Fruit fly (Drosophila melanogaster): ENCODE results near the gene CG34427.

CG34427 gene

DNA sequence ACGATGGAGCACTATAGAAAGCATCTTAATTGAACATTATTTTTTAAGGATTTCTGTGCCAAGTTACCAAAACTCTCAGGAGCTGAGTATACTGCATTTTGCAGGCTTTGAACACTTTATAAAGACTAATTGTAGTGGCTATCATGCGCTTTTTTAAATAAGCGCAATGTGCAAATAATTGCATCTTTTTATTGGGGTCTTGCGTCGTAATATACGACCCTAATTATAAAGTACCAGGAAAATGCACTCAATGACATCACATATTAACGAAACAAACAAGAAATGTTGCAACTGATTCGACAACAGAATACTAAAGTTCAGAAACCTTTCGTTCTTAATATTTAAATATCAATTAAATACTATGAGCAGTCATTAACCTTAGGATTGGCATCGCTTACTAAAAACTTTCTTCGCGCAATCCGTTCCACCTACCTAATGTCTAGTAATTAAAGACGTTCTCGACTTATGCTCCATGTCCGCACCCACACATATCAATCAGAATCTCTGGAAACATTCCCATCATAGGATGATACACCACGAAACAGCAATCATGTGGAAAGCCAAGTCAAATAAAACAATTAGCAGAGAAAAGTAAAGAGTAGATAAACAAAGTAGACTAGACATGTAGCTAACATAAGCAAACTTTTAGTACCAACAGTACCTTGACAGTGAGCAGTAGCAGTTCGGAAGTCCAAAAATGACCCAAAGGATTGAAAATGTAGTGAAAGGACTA lies at the start of gene CG34427, which contains the start of gene CG32023:
Gene CG34427, plus strand, starts transcription at position 683 of the 733 bp plus-strand sequence.
Gene CG32023, minus strand, starts transcription at position 101 of the 733 bp plus-strand sequence.
- no peak for TF ChIP-seq CG17801 (GFP tag; optimal IDR thresholded peaks at IDR 0.05; ENCODE audit: partially characterized antibody)

DNA sequence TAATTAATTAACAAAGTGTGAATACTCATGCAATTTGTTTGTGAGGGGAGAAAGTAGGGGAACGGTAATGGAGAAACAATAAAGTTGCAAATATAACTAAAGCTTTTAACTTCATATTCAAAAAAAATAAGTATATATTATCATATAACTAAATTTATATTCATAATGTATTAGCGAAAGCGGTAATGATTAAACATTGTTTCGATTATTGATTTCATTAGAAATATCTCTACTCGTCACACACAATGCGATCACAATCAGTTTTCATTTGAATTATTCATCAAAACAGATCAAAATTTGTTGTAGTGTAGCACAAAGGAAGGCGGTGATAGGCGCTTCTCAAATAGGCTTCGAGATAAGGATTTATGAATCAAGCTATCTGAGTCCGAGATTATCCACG lies 48.9 kb upstream of the CG34427 start, which contains the start of gene CG6576:
Gene CG6576, plus strand, starts transcription at position 301 of the 400 bp plus-strand sequence.
- TF ChIP-seq CG17801 (GFP tag; optimal IDR thresholded peaks at IDR 0.05; ENCODE audit: partially characterized antibody) = no peak

DNA sequence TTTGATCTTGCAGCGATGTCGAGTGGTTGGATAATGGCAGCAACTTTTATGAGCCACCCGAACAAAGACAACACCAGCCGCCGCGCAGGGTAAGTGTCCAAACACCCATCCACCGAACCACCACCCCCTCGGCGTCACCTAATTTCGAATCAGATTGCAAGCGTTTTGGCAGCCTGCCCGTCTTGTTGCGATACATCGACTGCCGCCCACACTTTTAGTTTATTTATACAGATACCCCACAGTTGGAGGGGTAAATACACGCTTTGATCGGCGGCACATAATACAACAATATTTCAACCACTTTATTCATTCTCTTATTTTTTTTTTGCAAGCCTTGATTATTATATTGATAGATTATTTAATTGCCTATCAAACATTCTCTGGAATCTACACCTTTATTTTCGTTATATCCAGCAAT lies 41.5 kb upstream of the CG34427 start:
- TF ChIP-seq CG17801 (GFP tag; optimal IDR thresholded peaks at IDR 0.05; ENCODE audit: partially characterized antibody) = peak; percentile 24

DNA sequence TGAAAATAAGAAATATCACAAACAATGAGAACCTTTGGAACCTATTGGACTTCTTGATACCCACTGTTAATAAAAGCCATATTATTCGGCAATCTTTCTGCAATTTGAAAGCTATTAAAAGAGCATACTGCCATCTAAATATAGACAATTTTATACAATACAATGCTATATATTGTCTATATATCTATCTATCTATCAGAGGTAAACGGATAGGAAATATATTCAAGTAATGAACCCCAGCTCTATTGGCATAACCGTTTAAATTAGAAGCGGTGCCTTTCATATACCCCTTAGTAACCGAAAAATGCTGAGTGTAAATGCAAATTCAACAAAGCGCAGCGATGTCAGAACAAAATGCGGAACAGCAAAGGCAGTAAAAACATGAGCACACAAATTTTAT lies 40.8 kb upstream of the CG34427 start:
- peak; percentile 13 for TF ChIP-seq CG17801 (GFP tag; optimal IDR thresholded peaks at IDR 0.05; ENCODE audit: partially characterized antibody)

DNA sequence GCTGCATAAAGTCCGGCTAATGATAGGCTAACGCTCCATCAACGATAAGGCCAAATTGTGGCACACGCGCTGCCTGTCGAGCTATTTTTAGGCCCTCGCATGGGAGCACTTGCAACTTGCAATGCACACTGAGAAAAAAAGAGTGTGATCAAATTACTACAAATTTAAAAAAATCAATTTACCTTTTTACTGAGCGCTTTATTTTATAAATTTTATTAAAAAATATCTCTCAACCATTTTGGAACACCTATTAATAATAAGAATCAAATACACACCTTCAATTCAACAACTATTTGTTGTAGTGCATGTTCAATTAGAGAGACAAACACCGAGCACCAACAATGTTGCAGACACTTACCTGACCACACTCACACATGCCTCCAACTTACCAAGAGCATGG lies 39.1 kb upstream of the CG34427 start:
- TF ChIP-seq CG17801 (GFP tag; optimal IDR thresholded peaks at IDR 0.05; ENCODE audit: partially characterized antibody) = no peak

DNA sequence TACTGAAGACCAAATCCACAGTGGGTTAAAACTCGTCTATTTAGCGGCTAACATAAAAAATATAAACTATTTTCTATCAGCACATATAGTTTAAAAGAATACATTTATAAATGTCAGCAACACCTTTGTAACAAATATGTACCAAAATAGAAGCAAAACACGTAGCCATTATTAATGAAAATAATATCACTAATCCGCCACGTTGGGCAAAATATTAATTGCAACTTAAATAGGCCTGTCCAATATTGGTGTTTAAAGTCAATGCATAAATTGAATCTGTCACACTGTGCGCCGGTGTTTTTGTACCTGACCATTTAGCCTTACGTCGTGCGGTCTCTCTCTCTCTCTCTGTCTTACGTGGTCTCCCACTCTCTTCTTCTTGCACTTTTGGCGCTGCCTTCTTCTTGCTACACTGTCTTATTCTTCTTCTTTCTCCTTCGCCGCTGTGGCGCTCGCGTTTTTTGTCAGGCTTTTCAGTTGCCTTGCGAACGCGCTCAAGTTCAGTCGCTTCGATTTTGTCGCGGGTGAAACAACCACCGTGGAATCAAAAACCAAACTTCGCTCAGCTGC lies 38.5 kb upstream of the CG34427 start:
- TF ChIP-seq CG17801 (GFP tag; optimal IDR thresholded peaks at IDR 0.05; ENCODE audit: partially characterized antibody) = peak; percentile 90

DNA sequence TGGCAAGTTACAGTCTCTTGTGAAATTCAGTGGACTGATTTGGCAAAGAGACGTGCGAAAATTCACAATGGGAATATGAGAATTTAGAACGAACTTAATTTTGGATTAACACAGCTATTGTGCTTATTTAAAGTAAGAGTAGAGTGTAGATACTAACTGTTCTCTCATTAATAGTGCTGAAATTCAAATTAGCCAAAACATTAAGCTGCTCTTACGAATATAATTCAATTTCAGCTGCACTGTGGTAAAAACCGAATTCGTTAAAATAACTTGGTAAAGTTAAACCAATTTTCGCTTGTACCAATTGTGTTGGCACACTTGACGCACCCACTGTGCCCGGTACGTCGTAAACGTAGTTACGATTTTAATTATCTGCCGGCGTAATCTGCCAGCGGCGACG lies 36.7 kb upstream of the CG34427 start:
- peak; percentile 96 for TF ChIP-seq CG17801 (GFP tag; optimal IDR thresholded peaks at IDR 0.05; ENCODE audit: partially characterized antibody)

DNA sequence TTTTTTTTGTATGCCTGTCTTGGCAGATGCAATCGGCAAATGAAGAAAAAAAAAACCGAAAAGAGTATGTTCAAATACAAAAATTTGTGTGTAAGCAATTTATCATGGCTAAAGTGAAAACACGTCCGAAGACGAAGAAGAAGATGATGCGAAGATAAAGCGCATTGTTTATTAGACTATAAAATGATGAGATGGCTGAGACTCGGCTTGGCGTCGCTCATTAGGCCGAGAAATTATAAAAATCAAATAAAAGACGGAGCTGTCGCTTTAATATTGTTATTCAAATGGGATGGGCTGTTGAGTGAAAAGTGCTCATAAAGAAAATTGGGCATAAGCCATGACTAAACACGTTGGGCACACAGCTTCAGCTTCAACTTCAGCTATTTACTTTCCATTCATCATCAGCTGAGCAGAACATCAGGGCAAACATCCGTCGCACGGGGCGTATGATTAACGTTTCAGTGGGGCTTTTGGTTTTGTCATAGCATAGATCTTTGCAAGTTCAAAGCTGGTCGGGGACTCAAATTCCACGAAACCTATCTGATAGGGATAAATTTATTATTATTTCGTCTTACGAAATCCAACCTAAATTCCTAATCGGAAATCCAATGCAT lies 33.8 kb upstream of the CG34427 start:
- no peak for TF ChIP-seq CG17801 (GFP tag; optimal IDR thresholded peaks at IDR 0.05; ENCODE audit: partially characterized antibody)

DNA sequence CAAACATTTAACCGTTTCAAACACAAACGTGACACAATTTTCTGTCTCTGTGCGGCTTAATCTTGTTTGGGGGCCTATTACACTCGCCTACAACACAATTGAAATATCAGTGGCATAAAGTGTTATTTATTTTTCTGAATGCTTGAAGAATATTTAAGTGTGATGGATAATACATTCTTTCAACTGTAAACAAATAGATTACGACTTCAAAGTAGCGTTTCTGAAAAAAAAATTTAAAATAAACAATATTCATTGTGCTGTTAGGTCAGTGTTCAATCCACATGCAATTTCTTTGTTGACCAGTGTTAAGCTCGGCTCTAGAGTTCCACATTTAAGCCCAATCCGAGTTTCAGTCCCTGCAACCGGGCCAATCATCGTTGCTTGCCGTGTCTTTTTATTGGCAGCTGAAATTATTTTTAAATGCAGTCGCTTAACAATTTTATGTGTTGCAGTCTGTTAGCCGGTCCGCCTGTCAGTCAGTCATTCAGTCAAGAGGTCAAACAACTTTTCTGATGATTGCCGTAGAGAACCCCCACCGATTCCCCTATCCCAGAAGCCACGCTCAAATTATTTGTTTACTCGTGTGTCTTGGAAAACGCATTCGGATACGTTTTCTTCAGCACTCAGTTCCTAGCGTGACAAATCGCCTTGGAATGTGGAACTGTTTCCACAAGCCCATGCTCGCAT lies 31.4 kb upstream of the CG34427 start:
- TF ChIP-seq CG17801 (GFP tag; optimal IDR thresholded peaks at IDR 0.05; ENCODE audit: partially characterized antibody) = peak; percentile 85

DNA sequence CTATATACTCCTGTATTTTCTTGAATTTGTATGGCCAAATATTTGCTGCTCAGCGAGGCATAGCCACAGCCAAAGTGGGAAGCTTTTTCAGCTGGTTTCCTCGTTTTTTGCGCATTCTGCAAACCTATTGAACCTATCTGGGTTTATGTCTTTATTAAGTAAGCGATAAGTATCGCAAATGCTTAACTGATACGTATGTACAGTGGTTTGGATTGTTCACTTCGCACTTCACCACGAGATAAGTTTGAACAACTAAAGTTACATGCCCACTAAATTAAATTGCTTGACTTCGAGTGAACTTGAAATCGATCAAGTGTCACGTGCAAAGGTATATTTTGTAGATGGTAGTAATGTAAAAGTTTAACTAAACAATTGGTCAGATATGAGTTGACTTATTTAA lies 30.9 kb upstream of the CG34427 start:
- TF ChIP-seq CG17801 (GFP tag; optimal IDR thresholded peaks at IDR 0.05; ENCODE audit: partially characterized antibody) = no peak

DNA sequence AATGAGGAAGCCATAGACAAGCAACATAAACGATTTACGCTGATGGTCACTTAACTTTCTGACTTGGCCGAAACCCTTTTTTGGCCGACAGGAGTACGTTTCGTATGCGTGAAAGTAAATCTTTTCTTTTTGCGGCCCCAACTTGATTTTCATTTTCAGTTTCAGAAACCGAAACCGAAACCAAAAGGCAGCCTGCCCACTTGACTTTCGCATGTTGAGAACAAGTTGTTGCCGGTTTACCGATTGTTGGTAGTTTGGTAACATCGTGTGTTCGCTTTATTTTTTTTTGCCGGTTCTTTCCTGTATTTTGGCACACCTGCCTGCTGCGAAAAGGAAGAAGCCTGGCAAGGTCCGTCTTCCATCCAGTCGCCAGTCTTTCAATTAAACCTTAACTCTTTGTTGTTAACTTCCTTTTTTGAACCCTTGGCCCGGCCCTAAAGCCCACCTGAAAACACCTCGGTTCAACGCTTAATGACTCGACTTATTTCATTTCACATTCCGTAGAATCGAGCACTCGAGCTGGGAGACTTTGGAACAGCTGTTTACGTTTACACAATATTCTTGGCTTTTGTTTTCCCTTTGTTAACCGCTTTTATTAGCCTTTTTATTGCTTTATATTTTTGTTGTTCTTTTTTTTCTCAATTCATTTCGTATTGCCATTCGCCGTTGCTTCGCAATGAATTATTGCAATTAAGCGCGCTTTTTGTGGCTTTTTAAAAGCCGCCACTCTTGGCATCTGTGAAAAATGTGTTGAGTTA lies 29.4 kb upstream of the CG34427 start:
- peak; percentile 85 for TF ChIP-seq CG17801 (GFP tag; optimal IDR thresholded peaks at IDR 0.05; ENCODE audit: partially characterized antibody)

DNA sequence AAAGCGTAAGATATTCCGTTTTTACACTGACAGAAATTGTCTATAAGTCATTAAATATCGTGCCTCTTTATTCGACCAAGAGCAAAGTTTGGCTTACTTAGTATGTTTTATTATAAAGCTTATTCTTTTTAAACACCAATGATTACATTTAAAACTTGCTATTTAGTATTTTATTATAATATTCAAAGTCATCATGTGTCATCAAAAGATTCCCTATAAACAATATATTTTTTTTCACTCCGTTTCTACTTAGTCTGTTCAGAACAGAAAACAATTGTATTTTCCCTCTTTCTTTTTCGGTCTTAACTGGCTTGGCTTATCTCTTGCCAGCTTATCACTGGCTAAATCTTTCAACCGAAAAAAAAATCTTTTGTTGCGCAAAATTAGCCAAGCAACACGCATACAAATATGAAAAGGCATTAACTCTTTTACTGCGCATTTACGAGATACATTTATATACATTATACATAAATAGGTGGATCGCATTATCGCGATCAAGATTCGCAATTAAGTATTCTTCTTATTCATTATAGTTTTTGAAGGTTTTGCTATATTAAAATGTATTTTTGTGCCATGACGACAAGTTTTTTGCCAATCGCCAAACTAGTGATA lies 27.1 kb upstream of the CG34427 start:
- TF ChIP-seq CG17801 (GFP tag; optimal IDR thresholded peaks at IDR 0.05; ENCODE audit: partially characterized antibody) = no peak

DNA sequence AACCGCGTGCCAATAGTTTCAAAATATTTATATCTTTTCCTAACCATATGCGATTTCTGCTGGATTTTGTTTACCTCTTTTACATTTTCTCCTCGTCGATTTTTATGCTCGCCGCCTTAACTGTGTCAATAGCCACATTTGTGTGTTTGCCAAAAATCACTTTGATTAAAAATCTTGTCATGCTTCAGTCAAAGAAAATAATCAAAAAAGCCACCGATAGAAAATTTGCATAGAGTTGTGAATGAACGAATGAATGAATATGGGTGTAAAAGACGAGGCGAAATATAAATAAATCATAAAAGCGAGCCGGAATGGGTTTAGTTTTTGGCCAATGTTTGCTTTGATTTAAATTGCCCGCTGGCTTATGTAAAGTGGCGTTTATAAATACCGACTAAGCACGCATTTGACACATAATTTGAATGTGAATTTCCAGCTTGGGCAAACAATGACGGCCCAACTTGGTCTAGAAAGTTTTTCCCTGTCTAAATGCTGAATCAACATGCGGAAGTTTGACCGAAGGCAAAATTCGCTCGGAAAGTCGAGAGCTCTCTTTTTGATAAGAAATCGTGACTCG lies 23.8 kb upstream of the CG34427 start:
- no peak for TF ChIP-seq CG17801 (GFP tag; optimal IDR thresholded peaks at IDR 0.05; ENCODE audit: partially characterized antibody)

DNA sequence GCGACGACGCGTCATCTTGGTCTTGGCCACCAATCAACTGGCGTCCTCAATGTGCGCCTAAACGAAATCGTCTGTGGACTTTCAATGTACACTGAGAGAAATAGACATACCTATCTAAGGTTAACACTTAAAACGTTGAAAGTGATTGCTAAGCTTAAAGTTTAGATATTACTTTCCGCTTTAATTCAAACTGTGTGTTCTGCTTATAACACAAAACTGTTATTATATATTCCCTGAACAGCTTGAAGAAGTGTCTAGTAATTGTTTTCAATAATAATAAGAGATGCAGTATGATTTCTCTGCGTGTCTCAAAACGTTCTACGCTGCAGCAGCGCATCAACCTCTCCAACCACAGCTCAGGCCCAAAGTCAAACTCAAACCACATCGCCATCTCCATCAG lies 22.6 kb upstream of the CG34427 start:
- TF ChIP-seq CG17801 (GFP tag; optimal IDR thresholded peaks at IDR 0.05; ENCODE audit: partially characterized antibody) = no peak

Data from ovary, adult (tissue).